Fruit fly (Drosophila melanogaster): Measurements from ENCODE around the gene CG6793.

The CG6793 gene

DNA sequence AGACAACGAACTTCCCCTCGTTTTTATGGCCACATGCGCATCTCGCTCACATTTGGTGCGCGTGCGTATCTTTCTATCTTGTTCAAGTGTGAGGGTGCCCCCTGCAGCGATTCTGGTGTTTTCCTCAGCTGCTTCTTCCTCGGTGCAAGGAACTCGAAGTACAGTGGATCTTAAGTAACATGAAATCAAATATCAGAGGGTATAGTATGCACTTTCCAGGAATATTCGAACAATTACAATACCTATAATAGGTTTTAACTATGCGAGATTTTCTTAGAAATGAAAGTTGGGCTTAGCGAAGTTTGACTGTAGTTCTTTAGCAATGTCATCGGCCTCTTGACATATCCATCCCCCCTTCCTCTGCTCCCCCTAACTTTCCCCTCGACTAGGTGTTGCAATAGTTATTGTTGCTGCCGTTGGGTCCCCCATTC lies 20.6 kb downstream of the CG6793 start:
- TF ChIP-seq fd59A (GFP tag; optimal IDR thresholded peaks at IDR 0.05) (peak; percentile 36), CG7368 (GFP tag; optimal IDR thresholded peaks at IDR 0.05) (peak; percentile 30), lz (GFP tag; optimal IDR thresholded peaks at IDR 0.05) (no peak), CG11762 (GFP tag; optimal IDR thresholded peaks at IDR 0.05; ENCODE audit: insufficient read depth) (no peak), pdm3 (GFP tag; optimal IDR thresholded peaks at IDR 0.05) (no peak), Smox (GFP tag; optimal IDR thresholded peaks at IDR 0.05) (no peak), CG16779 (tag; optimal IDR thresholded peaks at IDR 0.05) (peak; percentile 25), esn (GFP tag; optimal IDR thresholded peaks at IDR 0.05) (no peak), dsx (GFP tag; optimal IDR thresholded peaks at IDR 0.05; ENCODE audit: poor library complexity, severe bottlenecking) (peak; percentile 46), Hr39 (GFP tag; optimal IDR thresholded peaks at IDR 0.05) (no peak), CG6792 (GFP tag; optimal IDR thresholded peaks at IDR 0.05) (peak; percentile 25), ss (GFP tag; optimal IDR thresholded peaks at IDR 0.05) (peak in 1 of 2 experiments; percentile 33), spab (GFP tag; optimal IDR thresholded peaks at IDR 0.05) (peak; percentile 36), Met (GFP tag; optimal IDR thresholded peaks at IDR 0.05) (no peak), topi (GFP tag; optimal IDR thresholded peaks at IDR 0.05) (no peak), Eip78C (GFP tag) (peak; percentile 81), vri (GFP tag; optimal IDR thresholded peaks at IDR 0.05) (no peak), CG10669 (GFP tag; optimal IDR thresholded peaks at IDR 0.05) (peak; percentile 37), CG8119 (GFP tag; IDR thresholded peaks at IDR 0.05) (peak; percentile 53; the same call in 2 of the 3 replicates), achi (GFP tag; optimal IDR thresholded peaks at IDR 0.05) (peak; percentile 62), CG10631 (GFP tag; optimal IDR thresholded peaks at IDR 0.05) (peak; percentile 62), CG9139 (GFP tag; optimal IDR thresholded peaks at IDR 0.05) (no peak), CG1621 (tag; optimal IDR thresholded peaks at IDR 0.05) (peak; percentile 57), CG11902 (GFP tag; optimal IDR thresholded peaks at IDR 0.05) (no peak), Hr4 (GFP tag; optimal IDR thresholded peaks at IDR 0.05) (peak; percentile 10), Ets21C (GFP tag; optimal IDR thresholded peaks at IDR 0.05) (no peak), dac (GFP tag; optimal IDR thresholded peaks at IDR 0.05) (no peak), CG15336 (GFP tag; IDR thresholded peaks at IDR 0.05) (peak; percentile 46; the same call in 1 of the 2 replicates), Sox102F (GFP tag; optimal IDR thresholded peaks at IDR 0.05) (no peak), CG8632 (GFP tag; optimal IDR thresholded peaks at IDR 0.05) (no peak), CG6276 (GFP tag; optimal IDR thresholded peaks at IDR 0.05) (no peak), CG4318 (GFP tag; optimal IDR thresholded peaks at IDR 0.05) (no peak), Sox15 (GFP tag; optimal IDR thresholded peaks at IDR 0.05) (no peak), CG8319 (GFP tag; optimal IDR thresholded peaks at IDR 0.05) (peak; percentile 3), Ets96B (tag; optimal IDR thresholded peaks at IDR 0.05) (peak; percentile 56), salr (GFP tag; optimal IDR thresholded peaks at IDR 0.05) (peak in 1 of 2 experiments; percentile 59), Eip93F (GFP tag; optimal IDR thresholded peaks at IDR 0.05) (no peak), CG32006 (GFP tag; optimal IDR thresholded peaks at IDR 0.05) (peak; percentile 29), Lpt (GFP tag; optimal IDR thresholded peaks at IDR 0.05) (peak; percentile 44), svp (GFP tag) (peak; percentile 35), Eip75B (GFP tag; optimal IDR thresholded peaks at IDR 0.05) (peak; percentile 67), CG6163 (GFP tag; IDR thresholded peaks at IDR 0.05) (peak; percentile 77), fd85E (GFP tag; optimal IDR thresholded peaks at IDR 0.05) (no peak), CG11294 (GFP tag; IDR thresholded peaks at IDR 0.05) (no peak), CG6854 (GFP tag; optimal IDR thresholded peaks at IDR 0.05) (no peak), CG34406 (GFP tag; optimal IDR thresholded peaks at IDR 0.05) (no peak), eg (GFP tag; IDR thresholded peaks at IDR 0.05) (peak; percentile 71), CG6808 (GFP tag; optimal IDR thresholded peaks at IDR 0.05) (peak; percentile 59), CG3919 (GFP tag; optimal IDR thresholded peaks at IDR 0.05) (peak; percentile 58), acj6 (GFP tag; optimal IDR thresholded peaks at IDR 0.05) (peak; percentile 46), cyc (GFP tag; optimal IDR thresholded peaks at IDR 0.05) (peak; percentile 4), net (GFP tag; optimal IDR thresholded peaks at IDR 0.05) (no peak)
